Worm (Caenorhabditis elegans): ENCODE results near the gene plpp-1.1.

plpp-1.1 gene

ce11 chrII:3958673-3959299 lies 31.0 kb upstream of the plpp-1.1 start (continued):
- no peak for TF ChIP-seq mes-4 (tag; optimal IDR thresholded peaks at IDR 0.05)
- TF ChIP-seq madf-10 (tag; optimal IDR thresholded peaks at IDR 0.05): peak; percentile 37
- peak; percentile 62; the same call in 1 of the 2 replicates for TF ChIP-seq B0336.3 (GFP tag; IDR thresholded peaks at IDR 0.05)
- TF ChIP-seq C06A6.2 (GFP tag; conservative IDR thresholded peaks at IDR 0.05): 0 out of 2 replicates have a peak, but pooled peaks have one; percentile 17
- TF ChIP-seq cebp-1 (GFP tag; IDR thresholded peaks at IDR 0.05): peak; percentile 30; the same call in 1 of the 2 replicates
- peak; percentile 78 for TF ChIP-seq cebp-1 (tag; optimal IDR thresholded peaks at IDR 0.05)
- peak; percentile 85 for TF ChIP-seq nhr-80 (tag; optimal IDR thresholded peaks at IDR 0.05)
- TF ChIP-seq F23B12.7 (tag; optimal IDR thresholded peaks at IDR 0.05; ENCODE audit: insufficient read depth): peak; percentile 17
- peak; percentile 56 for TF ChIP-seq lin-40 (tag; optimal IDR thresholded peaks at IDR 0.05)
- peak; percentile 51; the same call in 1 of the 2 replicates for TF ChIP-seq sea-2 (GFP tag; IDR thresholded peaks at IDR 0.05)
- no peak for TF ChIP-seq F55B11.4 (tag; optimal IDR thresholded peaks at IDR 0.05; ENCODE audit: borderline replicate concordance, insufficient read depth)
- no peak for TF ChIP-seq bed-2 (GFP tag; IDR thresholded peaks at IDR 0.05)
- TF ChIP-seq lir-1 (GFP tag; conservative IDR thresholded peaks at IDR 0.05): peak; percentile 31; the same call in 1 of the 2 replicates

ce11 chrII:3957455-3958212 lies 29.8 kb upstream of the plpp-1.1 start:
- 0 out of 2 replicates have a peak, but pooled peaks have one; percentile 17 for TF ChIP-seq nfyb-1 (GFP tag; IDR thresholded peaks at IDR 0.05)
- TF ChIP-seq Y79H2A.3 (GFP tag; conservative IDR thresholded peaks at IDR 0.05): no peak
- TF ChIP-seq sea-2 (GFP tag; IDR thresholded peaks at IDR 0.05): peak; percentile 52; the same call in 1 of the 2 replicates
- TF ChIP-seq madf-6 (GFP tag; IDR thresholded peaks at IDR 0.05): no peak

ce11 chrII:3956744-3957143 lies 29.0 kb upstream of the plpp-1.1 start:
- TF ChIP-seq somi-1 (GFP tag; optimal IDR thresholded peaks at IDR 0.05) (peak; percentile 51), attf-3 (GFP tag; conservative IDR thresholded peaks at IDR 0.05) (no peak)

ce11 chrII:3955938-3956337 lies 28.1 kb upstream of the plpp-1.1 start:
- TF ChIP-seq F52B5.7 (tag; optimal IDR thresholded peaks at IDR 0.05): no peak

- TF ChIP-seq madf-3 (GFP tag; IDR thresholded peaks at IDR 0.05): no peak
- TF ChIP-seq cebp-1 (GFP tag; IDR thresholded peaks at IDR 0.05): no peak
- peak; percentile 4 for TF ChIP-seq cebp-1 (tag; optimal IDR thresholded peaks at IDR 0.05)
Measured at ce11 chrII:3954838-3955237, 27.0 kb upstream of the plpp-1.1 start.

- TF ChIP-seq ceh-100 (GFP tag; IDR thresholded peaks at IDR 0.05) (no peak), nhr-80 (tag; optimal IDR thresholded peaks at IDR 0.05) (peak; percentile 46)
Measured at ce11 chrII:3954018-3954417, 26.2 kb upstream of the plpp-1.1 start.

ce11 chrII:3952967-3953366 lies 25.2 kb upstream of the plpp-1.1 start:
- TF ChIP-seq B0019.2 (GFP tag; conservative IDR thresholded peaks at IDR 0.05) (no peak), F49E8.2 (tag; optimal IDR thresholded peaks at IDR 0.05; ENCODE audit: insufficient read depth) (no peak), cebp-1 (GFP tag; IDR thresholded peaks at IDR 0.05) (no peak), cebp-1 (tag; optimal IDR thresholded peaks at IDR 0.05) (peak; percentile 3), mxl-1 (tag; optimal IDR thresholded peaks at IDR 0.05) (no peak), K12H6.12 (tag; optimal IDR thresholded peaks at IDR 0.05) (no peak)

All from whole organism, young adult.